Worm (Caenorhabditis elegans) whole organism, L4/young adult: ENCODE results near the gene F59A6.2.

Experiments used
- W03F9.2 ChIP-seq: fragments of 150-350 bp; optimal IDR thresholded peaks from 2 replicates; lab custom pipeline; 2014; ENCODE audit warnings: missing biosample characterization, missing genetic modification characterization
- dao-5 ChIP-seq: sonication (generic microtip); optimal IDR thresholded peaks from 2 replicates; lab custom pipeline; 2016; ENCODE audit warnings: missing genotype, missing genetic modification characterization, moderate library complexity, missing compliant biosample characterization
- him-1 ChIP-seq: sonication (generic microtip); optimal IDR thresholded peaks from 2 replicates; lab custom pipeline; 2016; ENCODE audit warnings: missing genotype, missing genetic modification reagents, missing genetic modification characterization, missing compliant biosample characterization

- TF ChIP-seq dao-5 (tag; lab: Kevin White, UChicago) (no peak), him-1 (tag; lab: Kevin White, UChicago) (no peak), W03F9.2 (no peak)
These were observed 25.4 kb downstream of the F59A6.2 start, which contains the start of gene golg-2 for ce11 chrII:5039912-5040311.
